Fruit fly (Drosophila melanogaster) whole organism, embryonic: ENCODE results near the gene eya.

Source experiments
- Aef1 ChIP-seq: fragments of 200-800 bp; sonication (Bioruptor generic); IDR thresholded peaks from 3 replicates; pipeline ENCODE4 v1.3.6; 2022; ENCODE audit warnings: missing biosample characterization, missing genetic modification characterization
- Bteb2 ChIP-seq: fragments of 200-800 bp; sonication (Bioruptor generic); optimal IDR thresholded peaks from 2 replicates; lab custom pipeline; 2016; ENCODE audit warnings: missing biosample characterization, missing genetic modification characterization
- CG12071 ChIP-seq: fragments of 200-800 bp; sonication (Bioruptor generic); optimal IDR thresholded peaks from 3 replicates; lab custom pipeline; 2018; ENCODE audit warnings: missing biosample characterization, mild to moderate bottlenecking, missing genetic modification characterization
- CG12236 ChIP-seq: fragments of 200-800 bp; sonication (Bioruptor generic); optimal IDR thresholded peaks from 2 replicates; lab custom pipeline; 2016; ENCODE audit warnings: missing biosample characterization, missing genetic modification characterization
- CG12744 ChIP-seq: fragments of 200-800 bp; sonication (Bioruptor generic); optimal IDR thresholded peaks from 2 replicates; lab custom pipeline; 2016; ENCODE audit warnings: missing biosample characterization, missing genetic modification characterization
- CG1602 ChIP-seq: fragments of 200-800 bp; sonication (Bioruptor generic); optimal IDR thresholded peaks from 3 replicates; lab custom pipeline; 2016; ENCODE audit warnings: missing biosample characterization, missing genetic modification characterization
- CG17829 ChIP-seq: fragments of 200-800 bp; optimal IDR thresholded peaks from 2 replicates; lab custom pipeline; 2019; ENCODE audit warnings: missing biosample characterization, mild to moderate bottlenecking, missing genetic modification characterization, moderate library complexity
- CG2116 ChIP-seq: fragments of 200-800 bp; sonication (Bioruptor generic); optimal IDR thresholded peaks from 3 replicates; lab custom pipeline; 2018; ENCODE audit warnings: missing biosample characterization, mild to moderate bottlenecking, missing genetic modification characterization
- CG31365 ChIP-seq: fragments of 200-800 bp; sonication (Bioruptor generic); optimal IDR thresholded peaks from 2 replicates; lab custom pipeline; 2018; ENCODE audit warnings: missing biosample characterization, mild to moderate bottlenecking, missing genetic modification characterization
- CG3407 ChIP-seq: fragments of 200-800 bp; sonication (Bioruptor generic); optimal IDR thresholded peaks from 2 replicates; lab custom pipeline; 2018; ENCODE audit warnings: missing biosample characterization, mild to moderate bottlenecking, missing genetic modification characterization
- CG3995 ChIP-seq: fragments of 200-800 bp; sonication (Bioruptor generic); optimal IDR thresholded peaks from 3 replicates; lab custom pipeline; 2016; ENCODE audit warnings: missing biosample characterization, missing genetic modification characterization
- CG4282 ChIP-seq: fragments of 200-800 bp; sonication (Bioruptor generic); optimal IDR thresholded peaks from 2 replicates; lab custom pipeline; 2016; ENCODE audit warnings: missing biosample characterization, missing genetic modification characterization
- CG6175 ChIP-seq: fragments of 200-800 bp; sonication (Bioruptor generic); IDR thresholded peaks from 3 replicates; pipeline ENCODE4 v1.3.6; 2022; ENCODE audit warnings: missing biosample characterization, missing genetic modification characterization
- CG7745 ChIP-seq: fragments of 200-800 bp; sonication (Bioruptor generic); optimal IDR thresholded peaks from 2 replicates; lab custom pipeline; 2018; ENCODE audit warnings: missing biosample characterization, mild to moderate bottlenecking, missing genetic modification characterization, moderate library complexity
- CG8924 ChIP-seq: fragments of 200-800 bp; optimal IDR thresholded peaks from 3 replicates; lab custom pipeline; 2019; ENCODE audit warnings: missing biosample characterization, mild to moderate bottlenecking, missing genetic modification characterization, moderate library complexity
- CHES-1-like ChIP-seq: fragments of 200-800 bp; sonication (Bioruptor generic); optimal IDR thresholded peaks from 2 replicates; lab custom pipeline; 2016; ENCODE audit warnings: missing biosample characterization, missing genetic modification characterization
- Drgx ChIP-seq: fragments of 200-800 bp; sonication (Bioruptor generic); IDR thresholded peaks from 2 replicates; pipeline ENCODE4 v1.3.6; 2022; ENCODE audit warnings: missing biosample characterization, missing genetic modification characterization
- Gsc ChIP-seq: fragments of 200-800 bp; sonication (Bioruptor generic); IDR thresholded peaks from 2 replicates; pipeline ENCODE4 v1.3.6; 2022; ENCODE audit warnings: missing biosample characterization, missing genetic modification characterization
- Hmr ChIP-seq: fragments of 200-800 bp; sonication (Bioruptor generic); optimal IDR thresholded peaks from 3 replicates; lab custom pipeline; 2017; ENCODE audit warnings: mild to moderate bottlenecking, missing biosample characterization, missing genetic modification reagents, missing genetic modification characterization
- Kr ChIP-seq: fragments of 200-800 bp; sonication (Bioruptor generic); optimal IDR thresholded peaks from 2 replicates; lab custom pipeline; 2017; ENCODE audit warnings: missing biosample characterization, mild to moderate bottlenecking, missing genetic modification characterization
- Lpt ChIP-seq: fragments of >200 bp; optimal IDR thresholded peaks from 2 replicates; lab custom pipeline; 2018; ENCODE audit warnings: missing biosample characterization, missing genetic modification characterization
- NK7.1 ChIP-seq: fragments of 200-800 bp; sonication (Bioruptor generic); optimal IDR thresholded peaks from 3 replicates; lab custom pipeline; 2016; ENCODE audit warnings: missing biosample characterization, missing genetic modification characterization
- Nf-YC ChIP-seq: fragments of 200-800 bp; optimal IDR thresholded peaks from 3 replicates; lab custom pipeline; 2019; ENCODE audit warnings: missing biosample characterization, mild to moderate bottlenecking, missing genetic modification characterization, moderate library complexity
- Opbp ChIP-seq: fragments of 200-800 bp; sonication (Bioruptor generic); IDR thresholded peaks from 3 replicates; pipeline ENCODE4 v1.3.6; 2022; ENCODE audit warnings: missing biosample characterization, missing genetic modification characterization; ENCODE audit not compliant: partially characterized antibody
- Optix ChIP-seq: fragments of 200-800 bp; sonication (Bioruptor generic); IDR thresholded peaks from 3 replicates; pipeline ENCODE4 v1.3.6; 2022; ENCODE audit warnings: missing biosample characterization, missing genetic modification characterization
- Scr ChIP-seq: fragments of 200-800 bp; sonication (Bioruptor generic); IDR thresholded peaks from 2 replicates; pipeline ENCODE4 v1.3.6; 2022; ENCODE audit warnings: missing biosample characterization, missing genetic modification characterization; ENCODE audit not compliant: partially characterized antibody
- Sin3A ChIP-seq: fragments of >200 bp; optimal IDR thresholded peaks from 2 replicates; lab custom pipeline; 2018
- Ssrp ChIP-seq: fragments of 200-800 bp; sonication (Bioruptor generic); optimal IDR thresholded peaks from 2 replicates; lab custom pipeline; 2018; ENCODE audit warnings: missing biosample characterization, mild to moderate bottlenecking, missing genetic modification characterization, moderate library complexity
- Trl ChIP-seq, 3 experiments: fragments of >200 bp in 2 of 3; fragments of 200-800 bp in 1 of 3; sonication (Bioruptor generic) in 1 of 3; optimal IDR thresholded peaks; 2 replicates in 1 of 3; 3 replicates in 2 of 3; lab custom pipeline; 2016 to 2017; ENCODE audit warnings: missing biosample characterization in 1 of 3, missing genetic modification characterization in 1 of 3
- Xrp1 ChIP-seq: fragments of 200-800 bp; sonication (Bioruptor generic); IDR thresholded peaks from 2 replicates; pipeline ENCODE4 v1.3.6; 2022; ENCODE audit warnings: missing biosample characterization, missing genetic modification characterization
- YL-1 ChIP-seq: fragments of 200-800 bp; sonication (Bioruptor generic); optimal IDR thresholded peaks from 3 replicates; lab custom pipeline; 2017; ENCODE audit warnings: missing biosample characterization, mild to moderate bottlenecking, missing genetic modification characterization
- ap ChIP-seq: fragments of 200-800 bp; sonication (Bioruptor generic); IDR thresholded peaks from 2 replicates; pipeline ENCODE4 v1.3.6; 2022; ENCODE audit warnings: missing biosample characterization, missing genetic modification characterization
- az2 ChIP-seq: fragments of 200-800 bp; sonication (Bioruptor generic); optimal IDR thresholded peaks from 3 replicates; lab custom pipeline; 2016; ENCODE audit warnings: missing biosample characterization, missing genetic modification characterization
- bcd ChIP-seq: fragments of 200-800 bp; sonication (Bioruptor generic); optimal IDR thresholded peaks from 2 replicates; lab custom pipeline; 2017; ENCODE audit warnings: missing biosample characterization, mild to moderate bottlenecking, missing genetic modification characterization
- br ChIP-seq: fragments of >200 bp; optimal IDR thresholded peaks from 2 replicates; lab custom pipeline; 2017
- cad ChIP-seq: fragments of >200 bp; optimal IDR thresholded peaks from 2 replicates; lab custom pipeline; 2017; ENCODE audit warnings: missing biosample characterization, missing genetic modification characterization
- chif ChIP-seq, 2 experiments: fragments of 200-800 bp; sonication (Bioruptor generic); optimal IDR thresholded peaks; 3 replicates each; lab custom pipeline; 2016; ENCODE audit warnings: missing biosample characterization in 2 of 2, missing genetic modification characterization in 2 of 2
- dpn ChIP-seq, 2 experiments: fragments of 200-800 bp; sonication (Bioruptor generic); optimal IDR thresholded peaks; 3 replicates each; lab custom pipeline; 2016; ENCODE audit warnings: missing biosample characterization in 2 of 2, missing genetic modification characterization in 2 of 2
- exex ChIP-seq: fragments of 200-800 bp; sonication (Bioruptor generic); optimal IDR thresholded peaks from 4 replicates; lab custom pipeline; 2018; ENCODE audit warnings: missing biosample characterization, mild to moderate bottlenecking, missing genetic modification characterization, moderate library complexity
- fd64A ChIP-seq: fragments of 200-800 bp; sonication (Bioruptor generic); optimal IDR thresholded peaks from 3 replicates; lab custom pipeline; 2018; ENCODE audit warnings: missing biosample characterization, mild to moderate bottlenecking, missing genetic modification characterization
- gcm2 ChIP-seq: fragments of 200-800 bp; sonication (Bioruptor generic); optimal IDR thresholded peaks from 2 replicates; lab custom pipeline; 2016; ENCODE audit warnings: missing biosample characterization, missing genetic modification characterization
- gfzf ChIP-seq: fragments of 200-800 bp; sonication (Bioruptor generic); optimal IDR thresholded peaks from 2 replicates; lab custom pipeline; 2016; ENCODE audit warnings: missing biosample characterization, mild to moderate bottlenecking, missing genetic modification characterization, moderate library complexity
- sna ChIP-seq: fragments of 200-800 bp; sonication (Bioruptor generic); IDR thresholded peaks from 2 replicates; pipeline ENCODE4 v1.3.6; 2022; ENCODE audit warnings: missing biosample characterization, missing genetic modification characterization; ENCODE audit not compliant: partially characterized antibody
- stwl ChIP-seq: fragments of 200-800 bp; sonication (Bioruptor generic); optimal IDR thresholded peaks from 3 replicates; lab custom pipeline; 2018; ENCODE audit warnings: missing biosample characterization, mild to moderate bottlenecking, missing genetic modification characterization, moderate library complexity
- sug ChIP-seq: fragments of 200-800 bp; optimal IDR thresholded peaks from 2 replicates; lab custom pipeline; 2019; ENCODE audit warnings: missing biosample characterization, mild to moderate bottlenecking, missing genetic modification characterization, moderate library complexity
- tgo ChIP-seq: fragments of 200-800 bp; sonication (Bioruptor generic); IDR thresholded peaks from 3 replicates; pipeline ENCODE4 v1.3.6; 2022; ENCODE audit warnings: missing biosample characterization, missing genetic modification characterization
- tin ChIP-seq: fragments of 200-800 bp; sonication (Bioruptor generic); optimal IDR thresholded peaks from 3 replicates; lab custom pipeline; 2016; ENCODE audit warnings: missing biosample characterization, missing genetic modification characterization
- trh ChIP-seq: fragments of 200-800 bp; sonication (Bioruptor generic); optimal IDR thresholded peaks from 2 replicates; lab custom pipeline; 2016; ENCODE audit warnings: missing biosample characterization, missing genetic modification characterization
- tx ChIP-seq: fragments of 200-800 bp; sonication (Bioruptor generic); optimal IDR thresholded peaks from 2 replicates; lab custom pipeline; 2016; ENCODE audit warnings: missing biosample characterization, missing genetic modification characterization
- unc-4 ChIP-seq: fragments of 200-800 bp; sonication (Bioruptor generic); IDR thresholded peaks from 2 replicates; pipeline ENCODE4 v1.3.6; 2022; ENCODE audit warnings: missing biosample characterization, missing genetic modification characterization; ENCODE audit not compliant: partially characterized antibody
- wor ChIP-seq: fragments of 200-800 bp; sonication (Bioruptor generic); IDR thresholded peaks from 2 replicates; pipeline ENCODE4 v1.3.6; 2022; ENCODE audit warnings: missing biosample characterization, missing genetic modification characterization
- zen2 ChIP-seq: fragments of 200-800 bp; sonication (Bioruptor generic); IDR thresholded peaks from 3 replicates; pipeline ENCODE4 v1.3.6; 2022; ENCODE audit warnings: missing biosample characterization, missing genetic modification characterization; ENCODE audit not compliant: partially characterized antibody

Gene eya

dm6 chr2L:6481310-6481738, 65.5 kb downstream of the eya start:
- peak; percentile 61; the same call in 2 of the 3 replicates for TF ChIP-seq Opbp (GFP tag; lab: Robert Waterston, UW)
- no peak for TF ChIP-seq Kr (GFP tag; lab: Kevin White, UChicago)
- no peak for TF ChIP-seq tgo
- TF ChIP-seq ap (GFP tag; lab: Robert Waterston, UW), result no peak
- TF ChIP-seq tx (GFP tag; lab: Kevin White, UChicago), result no peak
- TF ChIP-seq Gsc (GFP tag; lab: Robert Waterston, UW), result no peak
- TF ChIP-seq CG1602, result no peak
- peak; percentile 46 for TF ChIP-seq fd64A (GFP tag; lab: Kevin White, UChicago)
- no peak for TF ChIP-seq Optix
- no peak for TF ChIP-seq cad (GFP tag; lab: Kevin White, UChicago)
- TF ChIP-seq gfzf (GFP tag; lab: Kevin White, UChicago), result no peak
- TF ChIP-seq CG2116, result peak; percentile 69
- TF ChIP-seq CG8924, result peak; percentile 24
- TF ChIP-seq wor (GFP tag; lab: Robert Waterston, UW), result no peak
- TF ChIP-seq Lpt (GFP tag; lab: Kevin White, UChicago), result no peak
- no peak for TF ChIP-seq NK7.1 (GFP tag; lab: Kevin White, UChicago)
- peak; percentile 25 for TF ChIP-seq sna
- TF ChIP-seq CG3407 (GFP tag; lab: Kevin White, UChicago), result no peak
- no peak for TF ChIP-seq br (lab: Kevin White, UChicago)
- no peak for TF ChIP-seq tin
- no peak for TF ChIP-seq CG12744
- TF ChIP-seq zen2 (GFP tag; lab: Robert Waterston, UW), result peak; percentile 59; the same call in 2 of the 3 replicates
- TF ChIP-seq CG3995 (GFP tag; lab: Kevin White, UChicago), result no peak
- no peak for TF ChIP-seq CHES-1-like (GFP tag; lab: Kevin White, UChicago)
- no peak for TF ChIP-seq az2
- no peak for TF ChIP-seq dpn (GFP tag; optimal IDR thresholded peaks at IDR 0.05; lab: Kevin White, UChicago)
- no peak for TF ChIP-seq Sin3A (lab: Kevin White, UChicago)
- peak; percentile 58 for TF ChIP-seq exex
- no peak for TF ChIP-seq CG7745 (tag; lab: Kevin White, UChicago)
- TF ChIP-seq Nf-YC (tag; lab: Kevin White, UChicago), result peak; percentile 52
- no peak for TF ChIP-seq trh (GFP tag; lab: Kevin White, UChicago)
- TF ChIP-seq Bteb2 (GFP tag; lab: Kevin White, UChicago), result no peak
- no peak for TF ChIP-seq CG17829 (tag; lab: Kevin White, UChicago)
- 0 out of 3 replicates have a peak, but pooled peaks have one; percentile 33 for TF ChIP-seq CG6175
- TF ChIP-seq YL-1 (GFP tag; lab: Kevin White, UChicago), result peak; percentile 69
- TF ChIP-seq Xrp1 (GFP tag; lab: Robert Waterston, UW), result 0 out of 2 replicates have a peak, but pooled peaks have one; percentile 15
- no peak for TF ChIP-seq Ssrp
- no peak for TF ChIP-seq Scr (GFP tag; lab: Robert Waterston, UW)
- TF ChIP-seq Drgx (GFP tag; lab: Robert Waterston, UW), result peak; percentile 34; the same call in 1 of the 2 replicates
- no peak for TF ChIP-seq CG31365
- no peak for TF ChIP-seq gcm2 (GFP tag; lab: Kevin White, UChicago)
- TF ChIP-seq Aef1 (GFP tag; lab: Robert Waterston, UW), result no peak
- TF ChIP-seq Trl (optimal IDR thresholded peaks at IDR 0.05; lab: Kevin White, UChicago), result peak in 1 of 2 experiments; percentile 39
- TF ChIP-seq Trl (GFP tag; optimal IDR thresholded peaks at IDR 0.05; lab: Kevin White, UChicago), result no peak
- peak; percentile 55 for TF ChIP-seq stwl (tag; lab: Kevin White, UChicago)
- no peak for TF ChIP-seq CG12071 (GFP tag; lab: Kevin White, UChicago)
- peak; percentile 7 for TF ChIP-seq sug (tag; lab: Kevin White, UChicago)
- no peak for TF ChIP-seq CG12236
- TF ChIP-seq CG4282 (GFP tag; lab: Kevin White, UChicago), result no peak
- TF ChIP-seq Hmr, result no peak
- TF ChIP-seq unc-4 (GFP tag; lab: Robert Waterston, UW), result peak; percentile 47
- no peak for TF ChIP-seq chif (GFP tag; optimal IDR thresholded peaks at IDR 0.05; lab: Kevin White, UChicago)
- no peak for TF ChIP-seq bcd (GFP tag; lab: Kevin White, UChicago)
